Worm (Caenorhabditis elegans) whole organism, L4 larva: Measurements from ENCODE around the gene snr-5.
A peak's percentile ranks its signal among the peaks of the same experiment; 100 is the strongest.

Source experiments
- ama-1 ChIP-seq: fragments of 150-350 bp; optimal IDR thresholded peaks from 2 replicates; lab custom pipeline; 2014; ENCODE audit warnings: inconsistent platforms, mixed read lengths
- ceh-32 ChIP-seq: sonication (generic microtip); optimal IDR thresholded peaks from 2 replicates; lab custom pipeline; 2016; ENCODE audit warnings: mild to moderate bottlenecking, missing genetic modification characterization, missing compliant biosample characterization; ENCODE audit not compliant: poor library complexity
- ces-1 ChIP-seq: fragments of 150-350 bp; sonication (generic microtip); optimal IDR thresholded peaks from 4 replicates; lab custom pipeline; 2014; ENCODE audit warnings: missing biosample characterization, missing genetic modification reagents, missing genetic modification characterization
- dve-1 ChIP-seq: sonication (generic microtip); optimal IDR thresholded peaks from 2 replicates; lab custom pipeline; 2017; ENCODE audit warnings: antibody characterized with exemption, mild to moderate bottlenecking, missing genetic modification characterization, missing compliant biosample characterization; ENCODE audit not compliant: insufficient read depth
- mxl-2 ChIP-seq: fragments of 200-800 bp; sonication (Bioruptor generic); conservative IDR thresholded peaks from 2 replicates; pipeline ENCODE4 v1.3.6; 2022; ENCODE audit warnings: missing genetic modification reagents, missing genetic modification characterization, missing compliant biosample characterization
- php-3 ChIP-seq: fragments of 200-800 bp; sonication (Bioruptor generic); IDR thresholded peaks from 2 replicates; pipeline ENCODE4 v1.3.6; 2022; ENCODE audit warnings: missing genetic modification reagents, missing genetic modification characterization, missing compliant biosample characterization

The snr-5 gene

ce11 chrIII:7911621-7912020 lies 49.8 kb downstream of the snr-5 start, which contains the start of gene ZK688.7 (continued):
- TF ChIP-seq php-3 (no peak), ces-1 (no peak), ceh-32 (tag; lab: Kevin White, UChicago) (no peak), dve-1 (tag; lab: Kevin White, UChicago) (peak; percentile 60), ama-1 (lab: Kevin White, UChicago) (no peak), mxl-2 (GFP tag; lab: Robert Waterston, UW) (no peak)
